Worm (Caenorhabditis elegans) whole organism, young adult: ENCODE measurements around the gene cdh-4.
A peak's percentile ranks its signal among the peaks of the same experiment; 100 is the strongest.

Experiments used
- B0019.2 ChIP-seq: fragments of 200-800 bp; sonication (Bioruptor generic); conservative IDR thresholded peaks from 2 replicates; pipeline ENCODE4 v1.3.6; 2022; ENCODE audit warnings: missing genetic modification reagents, missing genetic modification characterization, missing compliant biosample characterization
- B0035.1 ChIP-seq: sonication (generic microtip); optimal IDR thresholded peaks from 2 replicates; lab custom pipeline; 2016; ENCODE audit warnings: missing genetic modification characterization, mild to moderate bottlenecking, missing compliant biosample characterization, missing genotype, missing genetic modification reagents
- B0336.3 ChIP-seq: fragments of 200-800 bp; sonication (Bioruptor generic); IDR thresholded peaks from 2 replicates; pipeline ENCODE4 v1.3.6; 2022; ENCODE audit warnings: missing genetic modification characterization, missing compliant biosample characterization
- C17E4.6 ChIP-seq: fragments of 200-800 bp; sonication (Bioruptor generic); IDR thresholded peaks from 2 replicates; pipeline ENCODE4 v1.3.6; 2022; ENCODE audit warnings: missing genetic modification reagents, missing genetic modification characterization, missing compliant biosample characterization
- F10E7.11 ChIP-seq: sonication (generic microtip); optimal IDR thresholded peaks from 2 replicates; lab custom pipeline; 2017; ENCODE audit warnings: mild to moderate bottlenecking, missing genetic modification characterization, moderate library complexity, missing compliant biosample characterization
- F22D6.2 ChIP-seq: sonication (generic microtip); optimal IDR thresholded peaks from 2 replicates; lab custom pipeline; 2016; ENCODE audit warnings: mild to moderate bottlenecking, missing genetic modification characterization, missing compliant biosample characterization
- F23B12.7 ChIP-seq: sonication (generic microtip); optimal IDR thresholded peaks from 2 replicates; lab custom pipeline; 2017; ENCODE audit warnings: missing genetic modification characterization, mild to moderate bottlenecking, missing compliant biosample characterization, antibody characterized with exemption, moderate library complexity; ENCODE audit not compliant: insufficient read depth
- F33H1.4 ChIP-seq: fragments of 200-800 bp; sonication (Bioruptor generic); IDR thresholded peaks from 2 replicates; pipeline ENCODE4 v1.3.6; 2022; ENCODE audit warnings: missing genetic modification reagents, missing genetic modification characterization, missing compliant biosample characterization
- F39B2.1 ChIP-seq: fragments of 200-800 bp; sonication (Bioruptor generic); IDR thresholded peaks from 2 replicates; pipeline ENCODE4 v1.3.6; 2022; ENCODE audit warnings: missing genetic modification reagents, missing genetic modification characterization, missing compliant biosample characterization
- F52B5.7 ChIP-seq: sonication (generic microtip); optimal IDR thresholded peaks from 2 replicates; lab custom pipeline; 2016; ENCODE audit warnings: mild to moderate bottlenecking, missing genetic modification characterization, missing compliant biosample characterization
- F57A8.1 ChIP-seq: fragments of 200-800 bp; sonication (Bioruptor generic); optimal IDR thresholded peaks from 2 replicates; lab custom pipeline; 2018; ENCODE audit warnings: mild to moderate bottlenecking, missing genetic modification characterization, moderate library complexity, missing compliant biosample characterization
- K12H6.12 ChIP-seq: fragments of 200-800 bp; sonication (Bioruptor generic); optimal IDR thresholded peaks from 2 replicates; lab custom pipeline; 2018; ENCODE audit warnings: mild to moderate bottlenecking, missing genetic modification characterization, missing compliant biosample characterization
- T07F8.4 ChIP-seq: sonication (generic microtip); optimal IDR thresholded peaks from 2 replicates; lab custom pipeline; 2016; ENCODE audit warnings: mild to moderate bottlenecking, missing genetic modification characterization, moderate library complexity, missing compliant biosample characterization
- T26A5.8 ChIP-seq: sonication (generic microtip); optimal IDR thresholded peaks from 2 replicates; lab custom pipeline; 2016; ENCODE audit warnings: missing genetic modification characterization, missing compliant biosample characterization
- Y79H2A.3 ChIP-seq: fragments of 200-800 bp; sonication (Bioruptor generic); conservative IDR thresholded peaks from 2 replicates; pipeline ENCODE4 v1.3.6; 2022; ENCODE audit warnings: missing genetic modification reagents, missing genetic modification characterization, missing compliant biosample characterization
- aptf-3 ChIP-seq: fragments of 200-800 bp; sonication (Bioruptor generic); IDR thresholded peaks from 2 replicates; pipeline ENCODE4 v1.3.6; 2022; ENCODE audit warnings: missing genetic modification characterization, missing compliant biosample characterization
- atf-7 ChIP-seq: sonication (generic microtip); optimal IDR thresholded peaks from 2 replicates; lab custom pipeline; 2017; ENCODE audit warnings: mild to moderate bottlenecking, missing genetic modification characterization, missing compliant biosample characterization
- attf-5 ChIP-seq: fragments of 200-800 bp; sonication (Bioruptor generic); optimal IDR thresholded peaks from 2 replicates; lab custom pipeline; 2018; ENCODE audit warnings: mild to moderate bottlenecking, missing genetic modification characterization, missing compliant biosample characterization
- bed-2 ChIP-seq: fragments of 200-800 bp; sonication (Bioruptor generic); IDR thresholded peaks from 2 replicates; pipeline ENCODE4 v1.3.6; 2022; ENCODE audit warnings: missing genetic modification reagents, missing genetic modification characterization, missing compliant biosample characterization
- ccch-3 ChIP-seq: fragments of 200-800 bp; sonication (Bioruptor generic); optimal IDR thresholded peaks from 2 replicates; lab custom pipeline; 2018; ENCODE audit warnings: mild to moderate bottlenecking, missing genetic modification characterization, missing compliant biosample characterization
- ceh-100 ChIP-seq: fragments of 200-800 bp; sonication (Bioruptor generic); IDR thresholded peaks from 2 replicates; pipeline ENCODE4 v1.3.6; 2022; ENCODE audit warnings: missing genetic modification reagents, missing genetic modification characterization, missing compliant biosample characterization
- ceh-91 ChIP-seq: fragments of 200-800 bp; sonication (Bioruptor generic); IDR thresholded peaks from 2 replicates; pipeline ENCODE4 v1.3.6; 2022; ENCODE audit warnings: missing genetic modification reagents, missing genetic modification characterization, missing compliant biosample characterization
- dpff-1 ChIP-seq: sonication (generic microtip); optimal IDR thresholded peaks from 2 replicates; lab custom pipeline; 2017; ENCODE audit warnings: mild to moderate bottlenecking, missing genetic modification characterization, missing compliant biosample characterization
- dpl-1 ChIP-seq: fragments of 150-350 bp; optimal IDR thresholded peaks from 2 replicates; lab custom pipeline; 2014; ENCODE audit warnings: missing biosample characterization, missing genetic modification reagents, missing genetic modification characterization
- efl-1 ChIP-seq: fragments of 150-350 bp; optimal IDR thresholded peaks from 2 replicates; lab custom pipeline; 2014; ENCODE audit warnings: missing biosample characterization, missing genetic modification reagents, missing genetic modification characterization
- egl-44 ChIP-seq: fragments of 200-800 bp; sonication (Bioruptor generic); IDR thresholded peaks from 2 replicates; pipeline ENCODE4 v1.3.6; 2022; ENCODE audit warnings: missing genetic modification reagents, missing genetic modification characterization, missing compliant biosample characterization
- gei-17 ChIP-seq: fragments of 200-800 bp; sonication (Bioruptor generic); optimal IDR thresholded peaks from 2 replicates; lab custom pipeline; 2018; ENCODE audit warnings: mild to moderate bottlenecking, missing genetic modification characterization, missing compliant biosample characterization
- him-1 ChIP-seq: sonication (generic microtip); optimal IDR thresholded peaks from 2 replicates; lab custom pipeline; 2016; ENCODE audit warnings: missing genotype, missing genetic modification reagents, missing genetic modification characterization, missing compliant biosample characterization
- hlh-26 ChIP-seq: fragments of 200-800 bp; sonication (Bioruptor generic); conservative IDR thresholded peaks from 2 replicates; pipeline ENCODE4 v1.3.6; 2022; ENCODE audit warnings: missing genetic modification reagents, missing genetic modification characterization, missing compliant biosample characterization
- hrde-1 ChIP-seq: sonication (generic microtip); optimal IDR thresholded peaks from 2 replicates; lab custom pipeline; 2016; ENCODE audit warnings: missing genetic modification characterization, mild to moderate bottlenecking, missing compliant biosample characterization, moderate library complexity, missing genotype, missing genetic modification reagents, borderline replicate concordance
- hsf-1 ChIP-seq: fragments of 200-800 bp; sonication (Bioruptor generic); IDR thresholded peaks from 2 replicates; pipeline ENCODE4 v1.3.6; 2022; ENCODE audit warnings: missing genetic modification reagents, missing genetic modification characterization, missing compliant biosample characterization
- lsl-1 ChIP-seq: fragments of 200-800 bp; sonication (Bioruptor generic); optimal IDR thresholded peaks from 2 replicates; lab custom pipeline; 2018; ENCODE audit warnings: mild to moderate bottlenecking, missing genetic modification characterization, moderate library complexity, missing compliant biosample characterization
- lsy-27 ChIP-seq: sonication (generic microtip); optimal IDR thresholded peaks from 2 replicates; lab custom pipeline; 2017; ENCODE audit warnings: missing genetic modification characterization, mild to moderate bottlenecking, missing compliant biosample characterization, antibody characterized with exemption, missing genotype, borderline replicate concordance; ENCODE audit not compliant: insufficient read depth
- madf-10 ChIP-seq: sonication (generic microtip); optimal IDR thresholded peaks from 2 replicates; lab custom pipeline; 2016; ENCODE audit warnings: mild to moderate bottlenecking, missing genetic modification characterization, missing compliant biosample characterization
- madf-3 ChIP-seq: fragments of 200-800 bp; sonication (Bioruptor generic); IDR thresholded peaks from 2 replicates; pipeline ENCODE4 v1.3.6; 2022; ENCODE audit warnings: missing genetic modification reagents, missing genetic modification characterization, missing compliant biosample characterization
- nhr-27 ChIP-seq: fragments of 200-800 bp; sonication (Bioruptor generic); optimal IDR thresholded peaks from 2 replicates; lab custom pipeline; 2018; ENCODE audit warnings: mild to moderate bottlenecking, missing genetic modification characterization, moderate library complexity, missing compliant biosample characterization
- rcor-1 ChIP-seq: fragments of 200-800 bp; sonication (Bioruptor generic); IDR thresholded peaks from 2 replicates; pipeline ENCODE4 v1.3.6; 2022; ENCODE audit warnings: missing genetic modification reagents, missing genetic modification characterization, missing compliant biosample characterization
- sea-2 ChIP-seq: fragments of 200-800 bp; sonication (Bioruptor generic); IDR thresholded peaks from 2 replicates; pipeline ENCODE4 v1.3.6; 2022; ENCODE audit warnings: missing genetic modification characterization, missing compliant biosample characterization
- snpc-1.1 ChIP-seq: sonication (generic microtip); optimal IDR thresholded peaks from 2 replicates; lab custom pipeline; 2017; ENCODE audit warnings: missing genetic modification characterization, mild to moderate bottlenecking, missing compliant biosample characterization, antibody characterized with exemption, moderate library complexity, missing genotype, missing genetic modification reagents; ENCODE audit not compliant: insufficient read depth
- snpc-1.3 ChIP-seq: sonication (generic microtip); optimal IDR thresholded peaks from 2 replicates; lab custom pipeline; 2017; ENCODE audit warnings: missing genetic modification characterization, mild to moderate bottlenecking, missing compliant biosample characterization, antibody characterized with exemption, moderate library complexity, missing genotype, missing genetic modification reagents; ENCODE audit not compliant: insufficient read depth
- snpc-4 ChIP-seq, 5 experiments: fragments of 150-350 bp in 1 of 5; sonication (generic microtip) in 4 of 5; optimal IDR thresholded peaks; 2 replicates each; lab custom pipeline; 2014 to 2018; ENCODE audit warnings: missing genetic modification characterization in 5 of 5, missing biosample characterization in 3 of 5, antibody characterized with exemption in 2 of 5, mild to moderate bottlenecking in 2 of 5, missing compliant biosample characterization in 2 of 5, missing genotype in 2 of 5, moderate library complexity in 2 of 5, missing genetic modification reagents in 1 of 5
- tbp1 ChIP-seq: fragments of 200-800 bp; sonication (Bioruptor generic); optimal IDR thresholded peaks from 2 replicates; lab custom pipeline; 2018; ENCODE audit warnings: mild to moderate bottlenecking, missing genetic modification characterization, missing compliant biosample characterization
- xnd-1 ChIP-seq: sonication (generic microtip); optimal IDR thresholded peaks from 2 replicates; lab custom pipeline; 2016; ENCODE audit warnings: missing genotype, missing genetic modification reagents, missing genetic modification characterization, missing compliant biosample characterization
- ztf-18 ChIP-seq: sonication (generic microtip); optimal IDR thresholded peaks from 2 replicates; lab custom pipeline; 2016; ENCODE audit warnings: missing genotype, mild to moderate bottlenecking, missing genetic modification characterization, missing compliant biosample characterization
- ztf-6 ChIP-seq: fragments of 200-800 bp; sonication (Bioruptor generic); IDR thresholded peaks from 2 replicates; pipeline ENCODE4 v1.3.6; 2022; ENCODE audit warnings: missing genetic modification reagents, missing genetic modification characterization, missing compliant biosample characterization

The cdh-4 gene

ce11 chrIII:4508064-4508905, 11.9 kb upstream of the cdh-4 start, which contains the start of the genes cct-5 and F25F2.1:
cct-5 (minus strand) TSS chrIII:4508114.
F25F2.1 (plus strand) TSS chrIII:4508855.
- no peak for TF ChIP-seq B0035.1
- no peak for TF ChIP-seq F10E7.11 (tag; lab: Kevin White, UChicago)
- TF ChIP-seq atf-7: no peak
- TF ChIP-seq hlh-26 (GFP tag; lab: Robert Waterston, UW): no peak
- TF ChIP-seq efl-1 (GFP tag; lab: Kevin White, UChicago): peak; percentile 97
- TF ChIP-seq F22D6.2 (tag; lab: Kevin White, UChicago): no peak
- no peak for TF ChIP-seq F52B5.7 (tag; lab: Kevin White, UChicago)
- TF ChIP-seq snpc-1.3: peak; percentile 86
- no peak for TF ChIP-seq sea-2 (GFP tag; lab: Robert Waterston, UW)
- TF ChIP-seq dpl-1 (GFP tag; lab: Kevin White, UChicago): peak; percentile 96
- no peak for TF ChIP-seq ccch-3 (GFP tag; lab: Kevin White, UChicago)
- peak; percentile 19 for TF ChIP-seq lsy-27 (tag; lab: Kevin White, UChicago)
- peak; percentile 82 for TF ChIP-seq xnd-1 (tag; lab: Kevin White, UChicago)
- no peak for TF ChIP-seq T07F8.4 (tag; lab: Kevin White, UChicago)
- TF ChIP-seq snpc-1.1 (tag; lab: Kevin White, UChicago): peak; percentile 53
- TF ChIP-seq F57A8.1 (GFP tag; lab: Kevin White, UChicago): no peak
- TF ChIP-seq ztf-18 (tag; lab: Kevin White, UChicago): peak; percentile 79
- no peak for TF ChIP-seq dpff-1 (tag; lab: Kevin White, UChicago)
- no peak; the same call in 1 of the 2 replicates for TF ChIP-seq B0336.3
- no peak for TF ChIP-seq nhr-27
- peak; percentile 81 for TF ChIP-seq F33H1.4 (GFP tag; lab: Robert Waterston, UW)
- TF ChIP-seq attf-5 (GFP tag; lab: Kevin White, UChicago): peak; percentile 59
- peak; percentile 96 for TF ChIP-seq ceh-91 (GFP tag; lab: Robert Waterston, UW)
- peak; percentile 98 for TF ChIP-seq hsf-1 (GFP tag; lab: Robert Waterston, UW)
- peak; percentile 81 for TF ChIP-seq Y79H2A.3 (GFP tag; lab: Robert Waterston, UW)
- TF ChIP-seq egl-44: no peak
- TF ChIP-seq tbp1 (GFP tag; lab: Kevin White, UChicago): peak; percentile 70
- TF ChIP-seq madf-10 (tag; lab: Kevin White, UChicago): no peak
- peak; percentile 82; the same call in 1 of the 2 replicates for TF ChIP-seq madf-3 (GFP tag; lab: Robert Waterston, UW)
- no peak for TF ChIP-seq snpc-4 (GFP tag; optimal IDR thresholded peaks at IDR 0.05; lab: Kevin White, UChicago)
- peak in 3 of 4 experiments; percentile 21 to 46 (median 38) for TF ChIP-seq snpc-4 (tag; optimal IDR thresholded peaks at IDR 0.05; lab: Kevin White, UChicago)
- TF ChIP-seq B0019.2 (GFP tag; lab: Robert Waterston, UW): peak; percentile 88
- no peak for TF ChIP-seq K12H6.12
- TF ChIP-seq lsl-1 (GFP tag; lab: Kevin White, UChicago): peak; percentile 94
- no peak for TF ChIP-seq F39B2.1 (GFP tag; lab: Robert Waterston, UW)
- peak; percentile 47 for TF ChIP-seq him-1 (tag; lab: Kevin White, UChicago)
- peak; percentile 61; the same call in 1 of the 2 replicates for TF ChIP-seq C17E4.6
- no peak for TF ChIP-seq ztf-6 (GFP tag; lab: Robert Waterston, UW)
- TF ChIP-seq F23B12.7 (tag; lab: Kevin White, UChicago): peak; percentile 84
- TF ChIP-seq rcor-1 (GFP tag; lab: Robert Waterston, UW): peak; percentile 80
- no peak for TF ChIP-seq ceh-100 (GFP tag; lab: Robert Waterston, UW)
- no peak for TF ChIP-seq aptf-3 (GFP tag; lab: Robert Waterston, UW)
- TF ChIP-seq bed-2 (GFP tag; lab: Robert Waterston, UW): no peak
- no peak for TF ChIP-seq T26A5.8
- TF ChIP-seq gei-17 (GFP tag; lab: Kevin White, UChicago): no peak
- TF ChIP-seq hrde-1 (tag; lab: Kevin White, UChicago): peak; percentile 24
